Worm (Caenorhabditis elegans) whole organism, mixed stage, embryonic: ENCODE results near the gene Y45G5AM.5.

ENCODE experiments used
- blmp-1 ChIP-seq: fragments of 150-350 bp; optimal IDR thresholded peaks from 2 replicates; lab custom pipeline; 2014; ENCODE audit warnings: missing biosample characterization, missing genetic modification characterization
- ceh-43 ChIP-seq: fragments of 200-800 bp; sonication (Bioruptor generic); optimal IDR thresholded peaks from 2 replicates; lab custom pipeline; 2018; ENCODE audit warnings: mild to moderate bottlenecking, missing genetic modification characterization, moderate library complexity, missing compliant biosample characterization
- ces-1 ChIP-seq: fragments of 150-350 bp; optimal IDR thresholded peaks from 2 replicates; lab custom pipeline; 2014; ENCODE audit warnings: missing biosample characterization, missing genetic modification reagents, missing genetic modification characterization
- elt-3 ChIP-seq: fragments of 150-350 bp; optimal IDR thresholded peaks from 2 replicates; lab custom pipeline; 2014; ENCODE audit warnings: missing biosample characterization, missing genetic modification characterization
- nhr-2 ChIP-seq: fragments of 150-350 bp; optimal IDR thresholded peaks from 2 replicates; lab custom pipeline; 2014; ENCODE audit warnings: missing biosample characterization, missing genetic modification characterization
- nhr-28 ChIP-seq: fragments of 150-350 bp; optimal IDR thresholded peaks from 2 replicates; lab custom pipeline; 2014; ENCODE audit warnings: missing biosample characterization, missing genetic modification characterization
- pha-4 ChIP-seq: fragments of 150-350 bp; optimal IDR thresholded peaks from 2 replicates; lab custom pipeline; 2018; ENCODE audit warnings: missing biosample characterization, missing genetic modification reagents, missing genetic modification characterization
- sem-2 ChIP-seq: fragments of 200-800 bp; sonication (Bioruptor generic); optimal IDR thresholded peaks from 2 replicates; lab custom pipeline; 2018; ENCODE audit warnings: mild to moderate bottlenecking, missing genetic modification characterization, missing compliant biosample characterization
- sptf-1 ChIP-seq: sonication (generic microtip); optimal IDR thresholded peaks from 2 replicates; lab custom pipeline; 2017; ENCODE audit warnings: mild to moderate bottlenecking, missing genetic modification characterization, moderate library complexity, missing compliant biosample characterization
- unc-62 ChIP-seq: fragments of 150-350 bp; optimal IDR thresholded peaks from 2 replicates; lab custom pipeline; 2014; ENCODE audit warnings: missing biosample characterization, missing genetic modification reagents, missing genetic modification characterization

DNA sequence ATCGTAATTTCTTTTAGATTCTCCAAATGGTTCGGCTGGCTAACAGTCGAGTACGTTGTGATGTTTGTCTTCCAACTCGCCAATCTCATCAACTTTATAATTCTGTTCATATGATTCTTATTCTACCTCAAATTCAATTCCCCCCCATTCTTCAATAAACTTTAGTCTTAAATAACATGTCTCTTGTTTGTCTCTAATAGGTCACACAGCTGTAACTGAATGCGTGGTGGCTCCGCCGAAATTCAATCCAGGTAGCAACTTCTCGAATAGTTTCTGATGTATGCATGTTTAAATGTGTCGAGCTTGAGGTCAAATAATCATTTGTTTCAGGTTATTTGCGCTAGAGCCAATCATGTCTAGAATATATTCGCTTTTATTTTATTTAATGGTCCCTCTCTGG lies 21.5 kb upstream of the Y45G5AM.5 start, which contains the start of gene lgc-29:
- no peak for TF ChIP-seq sptf-1 (tag; lab: Kevin White, UChicago)
- TF ChIP-seq ces-1 (GFP tag; lab: Kevin White, UChicago), result no peak
- TF ChIP-seq nhr-28 (tag; lab: Kevin White, UChicago), result no peak
- TF ChIP-seq pha-4 (tag; lab: Kevin White, UChicago), result no peak
- TF ChIP-seq ceh-43 (GFP tag; lab: Kevin White, UChicago), result no peak
- no peak for TF ChIP-seq nhr-2
- TF ChIP-seq sem-2, result no peak
- TF ChIP-seq elt-3 (tag; lab: Kevin White, UChicago), result no peak
- no peak for TF ChIP-seq unc-62 (GFP tag; lab: Kevin White, UChicago)
- TF ChIP-seq blmp-1, result no peak
